Worm (Caenorhabditis elegans): Measurements from ENCODE around the gene C41H7.9.

DNA sequence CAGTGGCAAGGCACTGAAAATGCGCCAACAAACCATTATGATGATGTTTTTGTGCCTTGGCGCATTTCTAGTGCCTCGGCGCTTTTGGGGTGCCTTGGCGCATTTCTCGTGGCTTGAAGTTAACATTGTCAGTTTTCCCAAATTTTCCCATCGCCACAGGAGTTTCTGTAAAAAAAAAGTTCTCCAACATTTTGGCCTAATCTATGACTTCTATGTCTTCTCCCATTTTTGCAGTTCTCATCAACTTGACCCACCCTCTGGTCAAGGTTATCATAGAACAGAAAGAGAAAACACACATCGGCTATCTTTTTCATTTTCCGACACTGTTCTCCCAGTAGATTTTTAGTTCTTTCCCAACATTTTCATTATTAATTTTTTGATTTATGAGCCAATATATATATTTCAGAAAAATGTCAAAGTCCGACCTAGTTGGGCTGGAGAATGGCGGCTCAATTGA is 26.4 kb upstream of the C41H7.9 start, which contains the start of the genes B0454.26 and B0454.5:
- TF ChIP-seq ama-1 (optimal IDR thresholded peaks at IDR 0.05) (no peak), ZK546.5 (tag; optimal IDR thresholded peaks at IDR 0.05) (no peak), snpc-4 (tag; optimal IDR thresholded peaks at IDR 0.05) (no peak), unc-55 (GFP tag; optimal IDR thresholded peaks at IDR 0.05) (no peak), zag-1 (tag; optimal IDR thresholded peaks at IDR 0.05) (no peak)

Measured in whole organism, L2 larva.